Worm (Caenorhabditis elegans) whole organism, L2 larva: ENCODE measurements around the gene Y53C12A.7.

Source experiments
- blmp-1 ChIP-seq: sonication (generic microtip); optimal IDR thresholded peaks from 2 replicates; lab custom pipeline; 2017; ENCODE audit warnings: missing genetic modification characterization, mild to moderate bottlenecking, missing compliant biosample characterization, antibody characterized with exemption, moderate library complexity; ENCODE audit not compliant: insufficient read depth
- elt-3 ChIP-seq: sonication (generic microtip); optimal IDR thresholded peaks from 2 replicates; lab custom pipeline; 2017; ENCODE audit warnings: missing biosample characterization, missing genetic modification characterization
- nhr-10 ChIP-seq: sonication (generic microtip); optimal IDR thresholded peaks from 2 replicates; lab custom pipeline; 2017; ENCODE audit warnings: missing biosample characterization, missing genetic modification characterization
- nhr-23 ChIP-seq: fragments of 150-350 bp; optimal IDR thresholded peaks from 2 replicates; lab custom pipeline; 2014; ENCODE audit warnings: missing biosample characterization, missing genetic modification reagents, missing genetic modification characterization
- nhr-77 ChIP-seq: fragments of 150-350 bp; optimal IDR thresholded peaks from 2 replicates; lab custom pipeline; 2014; ENCODE audit warnings: missing biosample characterization, missing genetic modification characterization
- snpc-4 ChIP-seq: fragments of 150-350 bp; optimal IDR thresholded peaks from 2 replicates; lab custom pipeline; 2014; ENCODE audit warnings: missing biosample characterization, missing genetic modification characterization
- unc-55 ChIP-seq: fragments of 150-350 bp; sonication (generic microtip); optimal IDR thresholded peaks from 3 replicates; lab custom pipeline; 2014; ENCODE audit warnings: missing biosample characterization, missing genetic modification reagents, missing genetic modification characterization

DNA sequence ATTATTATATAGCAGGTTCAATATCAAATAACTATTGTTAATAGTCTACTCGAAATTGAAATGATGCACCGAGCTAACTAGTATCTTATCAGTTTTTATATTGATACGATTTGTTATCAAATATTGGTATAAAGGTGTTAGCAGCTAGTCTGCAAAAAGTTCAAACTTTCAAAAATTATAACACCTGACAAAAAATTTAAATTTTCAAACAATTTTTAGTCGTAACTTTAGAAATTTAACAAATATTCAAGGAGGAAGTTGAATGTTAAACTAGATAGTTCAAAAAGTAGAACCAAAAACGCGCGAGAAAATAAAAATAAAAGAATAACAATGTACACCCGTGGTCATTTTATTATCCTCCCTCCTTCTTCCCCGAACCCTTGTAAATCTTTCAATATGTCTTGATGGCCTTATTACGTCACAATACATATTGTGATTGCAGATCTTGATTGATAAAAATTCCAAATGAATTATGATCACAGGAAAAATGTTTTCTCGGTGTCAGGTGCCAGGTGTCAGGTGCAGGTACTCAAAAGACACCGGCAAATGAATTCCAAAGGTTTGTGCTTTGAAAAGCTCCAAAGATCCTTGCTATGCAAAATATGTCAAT lies 44.7 kb upstream of the Y53C12A.7 start, which contains the start of gene ZK1307.1:
- TF ChIP-seq elt-3 (tag; lab: Kevin White, UChicago) (no peak), nhr-10 (tag; lab: Kevin White, UChicago) (no peak), unc-55 (GFP tag; lab: Kevin White, UChicago) (no peak), snpc-4 (tag; lab: Kevin White, UChicago) (no peak), blmp-1 (tag; lab: Kevin White, UChicago) (no peak), nhr-23 (tag; lab: Kevin White, UChicago) (no peak), nhr-77 (tag; lab: Kevin White, UChicago) (no peak)
